Fruit fly (Drosophila melanogaster): ENCODE data around the gene Rab27.

The Rab27 gene

dm6 chrX:1476848-1477247 is at the start of gene Rab27, which contains the start of gene mei-38 (continued):
- TF ChIP-seq Meics (GFP tag; optimal IDR thresholded peaks at IDR 0.05) (no peak), sd (tag; optimal IDR thresholded peaks at IDR 0.05) (no peak), CG2712 (tag; optimal IDR thresholded peaks at IDR 0.05) (no peak), Dp (GFP tag; optimal IDR thresholded peaks at IDR 0.05) (peak; percentile 93), gcm2 (GFP tag; optimal IDR thresholded peaks at IDR 0.05) (no peak), CG14710 (tag; optimal IDR thresholded peaks at IDR 0.05) (peak; percentile 38), zfh1 (GFP tag; IDR thresholded peaks at IDR 0.05) (no peak), CG2199 (GFP tag; IDR thresholded peaks at IDR 0.05) (no peak), ken (GFP tag; IDR thresholded peaks at IDR 0.05) (0 out of 3 replicates have a peak, but pooled peaks have one; percentile 48), onecut (GFP tag; IDR thresholded peaks at IDR 0.05) (no peak), CG13296 (GFP tag; optimal IDR thresholded peaks at IDR 0.05) (no peak), mld (GFP tag; IDR thresholded peaks at IDR 0.05; ENCODE audit: partially characterized antibody) (no peak; the same call in 2 of the 3 replicates), CG11504 (tag; optimal IDR thresholded peaks at IDR 0.05) (no peak), pita (GFP tag; optimal IDR thresholded peaks at IDR 0.05) (no peak), fu2 (GFP tag; optimal IDR thresholded peaks at IDR 0.05) (peak; percentile 3), sens (GFP tag) (peak; percentile 65), tll (GFP tag; optimal IDR thresholded peaks at IDR 0.05) (no peak), CG32532 (GFP tag; IDR thresholded peaks at IDR 0.05) (no peak)

- peak; percentile 79 for TF ChIP-seq CG10979 (tag; optimal IDR thresholded peaks at IDR 0.05)
- TF ChIP-seq CTCF (GFP tag; optimal IDR thresholded peaks at IDR 0.05) = peak; percentile 92
- TF ChIP-seq Dip2 (GFP tag; IDR thresholded peaks at IDR 0.05) = peak; percentile 87
- TF ChIP-seq CG31224 (GFP tag; IDR thresholded peaks at IDR 0.05) = peak; percentile 41; the same call in 1 of the 2 replicates
- peak; percentile 69 for TF ChIP-seq Myb (GFP tag; optimal IDR thresholded peaks at IDR 0.05)
These were observed 46.5 kb upstream of the Rab27 start for dm6 chrX:1523277-1523676.

- TF ChIP-seq Dp (GFP tag; optimal IDR thresholded peaks at IDR 0.05) (no peak), Eip74EF (GFP tag; optimal IDR thresholded peaks at IDR 0.05) (peak in 1 of 2 experiments; percentile 50), CG6175 (GFP tag; IDR thresholded peaks at IDR 0.05) (no peak), Lpt (GFP tag; optimal IDR thresholded peaks at IDR 0.05) (no peak), CG12219 (GFP tag; optimal IDR thresholded peaks at IDR 0.05) (no peak), CG17829 (tag; optimal IDR thresholded peaks at IDR 0.05) (peak; percentile 19), dm (GFP tag; optimal IDR thresholded peaks at IDR 0.05) (peak; percentile 7), CG16813 (GFP tag; IDR thresholded peaks at IDR 0.05; ENCODE audit: partially characterized antibody) (peak; percentile 90), tx (GFP tag; optimal IDR thresholded peaks at IDR 0.05) (peak; percentile 2), Hr39 (optimal IDR thresholded peaks at IDR 0.05) (no peak), H2.0 (GFP tag; IDR thresholded peaks at IDR 0.05) (0 out of 2 replicates have a peak, but pooled peaks have one; percentile 12), CG14710 (tag; optimal IDR thresholded peaks at IDR 0.05) (no peak), CG4617 (GFP tag; optimal IDR thresholded peaks at IDR 0.05; ENCODE audit: borderline replicate concordance) (no peak), NC2β (GFP tag; optimal IDR thresholded peaks at IDR 0.05) (peak; percentile 0), CG7928 (GFP tag; optimal IDR thresholded peaks at IDR 0.05) (peak; percentile 14), CG16815 (GFP tag; optimal IDR thresholded peaks at IDR 0.05) (no peak), CG9797 (GFP tag; optimal IDR thresholded peaks at IDR 0.05) (peak; percentile 10), nerfin-2 (GFP tag; IDR thresholded peaks at IDR 0.05; ENCODE audit: partially characterized antibody) (peak; percentile 81), her (GFP tag; optimal IDR thresholded peaks at IDR 0.05) (peak; percentile 62), CG31224 (GFP tag; IDR thresholded peaks at IDR 0.05) (peak; percentile 99), prd (optimal IDR thresholded peaks at IDR 0.05) (no peak), prd (GFP tag; IDR thresholded peaks at IDR 0.05) (peak; percentile 45; the same call in 1 of the 3 replicates), lbe (GFP tag; optimal IDR thresholded peaks at IDR 0.05) (no peak), chif (GFP tag; optimal IDR thresholded peaks at IDR 0.05) (no peak), HLH54F (GFP tag; optimal IDR thresholded peaks at IDR 0.05) (no peak), vnd (GFP tag; IDR thresholded peaks at IDR 0.05; ENCODE audit: partially characterized antibody) (peak; percentile 88), salm (tag; optimal IDR thresholded peaks at IDR 0.05) (no peak), Nf-YC (tag; optimal IDR thresholded peaks at IDR 0.05) (peak; percentile 97), CG16863 (GFP tag; optimal IDR thresholded peaks at IDR 0.05) (peak; percentile 38), Atf6 (GFP tag; IDR thresholded peaks at IDR 0.05) (peak; percentile 63)
These were observed 40.8 kb upstream of the Rab27 start for dm6 chrX:1517618-1518017.

Measured in whole organism, embryonic.